Worm (Caenorhabditis elegans) whole organism, L2 larva: Measurements from ENCODE around the gene cho-1.

Experiments used
- F13H6.1 ChIP-seq: sonication (generic microtip); optimal IDR thresholded peaks from 2 replicates; lab custom pipeline; 2016; ENCODE audit warnings: missing genetic modification characterization, missing compliant biosample characterization
- alr-1 ChIP-seq: fragments of 150-350 bp; optimal IDR thresholded peaks from 2 replicates; lab custom pipeline; 2014; ENCODE audit warnings: missing biosample characterization, missing genetic modification characterization
- fos-1 ChIP-seq: fragments of 150-350 bp; optimal IDR thresholded peaks from 2 replicates; lab custom pipeline; 2014; ENCODE audit warnings: missing biosample characterization, missing genetic modification characterization
- mdl-1 ChIP-seq, 2 experiments: fragments of 150-350 bp in 1 of 2; sonication (generic microtip) in 1 of 2; optimal IDR thresholded peaks; 2 replicates each; lab custom pipeline; 2017; ENCODE audit warnings: missing biosample characterization in 2 of 2, missing genetic modification characterization in 2 of 2
- nhr-237 ChIP-seq: fragments of 150-350 bp; optimal IDR thresholded peaks from 2 replicates; lab custom pipeline; 2014; ENCODE audit warnings: missing biosample characterization, missing genetic modification characterization
- skn-1 ChIP-seq: sonication (generic microtip); optimal IDR thresholded peaks from 2 replicates; lab custom pipeline; 2017; ENCODE audit warnings: missing biosample characterization, missing genetic modification characterization
- sma-9 ChIP-seq, 2 experiments: fragments of 150-350 bp in 1 of 2; sonication (generic microtip) in 1 of 2; optimal IDR thresholded peaks; 2 replicates each; lab custom pipeline; 2014 to 2016; ENCODE audit warnings: missing genetic modification characterization in 2 of 2, mild to moderate bottlenecking in 1 of 2, missing biosample characterization in 1 of 2, missing compliant biosample characterization in 1 of 2, missing genetic modification reagents in 1 of 2, moderate library complexity in 1 of 2

DNA sequence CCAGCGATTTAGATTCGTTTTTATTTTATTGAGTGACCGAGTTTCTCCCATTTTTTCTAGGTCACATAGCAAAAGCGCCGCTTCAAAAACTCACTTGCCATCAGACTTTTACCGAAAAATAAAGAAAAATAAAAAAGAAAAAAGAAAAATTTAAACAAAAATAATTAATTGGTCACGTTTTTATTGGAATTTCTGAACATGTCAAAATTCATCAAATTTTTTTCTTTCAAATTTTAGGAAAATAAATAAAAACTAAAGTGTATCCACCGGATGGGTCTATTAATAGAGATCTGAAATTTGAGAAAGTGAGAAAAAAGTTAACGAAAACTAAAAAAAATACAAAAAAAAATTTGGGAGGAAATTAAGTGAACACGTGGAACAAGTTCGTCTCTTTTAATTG, 4.8 kb downstream of the cho-1 start, which contains the start of gene C48D1.9:
- TF ChIP-seq nhr-237 (tag; lab: Kevin White, UChicago) (no peak), mdl-1 (tag; optimal IDR thresholded peaks at IDR 0.05; lab: Kevin White, UChicago) (no peak), skn-1 (no peak), fos-1 (tag; lab: Kevin White, UChicago) (no peak), sma-9 (GFP tag; optimal IDR thresholded peaks at IDR 0.05; lab: Kevin White, UChicago) (no peak), sma-9 (tag; optimal IDR thresholded peaks at IDR 0.05; lab: Kevin White, UChicago) (no peak), alr-1 (tag; lab: Kevin White, UChicago) (no peak), F13H6.1 (tag; lab: Kevin White, UChicago) (no peak)
